Worm (Caenorhabditis elegans): Measurements from ENCODE around the gene mpz-4.
A peak's percentile ranks its signal among the peaks of the same experiment; 100 is the strongest.

Gene mpz-4

ce11 chrIV:4866599-4866998 lies 39.5 kb upstream of the mpz-4 start:
- TF ChIP-seq rpc-1 (optimal IDR thresholded peaks at IDR 0.05) (no peak), rpc-1 (tag; optimal IDR thresholded peaks at IDR 0.05) (peak; percentile 60), tbp1 (GFP tag; optimal IDR thresholded peaks at IDR 0.05) (no peak), dpl-1 (GFP tag; optimal IDR thresholded peaks at IDR 0.05) (no peak), let-526 (GFP tag; IDR thresholded peaks at IDR 0.05) (no peak), egl-18 (GFP tag; IDR thresholded peaks at IDR 0.05) (no peak), snpc-4 (GFP tag; optimal IDR thresholded peaks at IDR 0.05) (no peak), snpc-4 (tag; optimal IDR thresholded peaks at IDR 0.05) (peak in 1 of 4 experiments; percentile 64), ccch-3 (GFP tag; optimal IDR thresholded peaks at IDR 0.05) (no peak), pha-4 (tag; optimal IDR thresholded peaks at IDR 0.05) (no peak)

ce11 chrIV:4864524-4864923 lies 37.4 kb upstream of the mpz-4 start:
- TF ChIP-seq D2030.7 (GFP tag; IDR thresholded peaks at IDR 0.05) (peak; percentile 53; the same call in 1 of the 2 replicates), F33H1.4 (GFP tag; IDR thresholded peaks at IDR 0.05) (no peak), tbp1 (GFP tag; optimal IDR thresholded peaks at IDR 0.05) (peak; percentile 80), ztf-25 (GFP tag; IDR thresholded peaks at IDR 0.05) (0 out of 2 replicates have a peak, but pooled peaks have one; percentile 67), ceh-100 (GFP tag; IDR thresholded peaks at IDR 0.05) (no peak), chd-7 (tag; optimal IDR thresholded peaks at IDR 0.05) (no peak), snpc-3.4 (tag; optimal IDR thresholded peaks at IDR 0.05) (peak; percentile 46), die-1 (tag; optimal IDR thresholded peaks at IDR 0.05) (peak; percentile 33), snpc-1.1 (tag; optimal IDR thresholded peaks at IDR 0.05; ENCODE audit: insufficient read depth) (peak; percentile 88), lir-1 (GFP tag; conservative IDR thresholded peaks at IDR 0.05) (no peak), attf-6 (GFP tag; IDR thresholded peaks at IDR 0.05) (0 out of 2 replicates have a peak, but pooled peaks have one; percentile 43), rpc-1 (optimal IDR thresholded peaks at IDR 0.05) (peak; percentile 50), rpc-1 (tag; optimal IDR thresholded peaks at IDR 0.05) (peak; percentile 82), hsf-1 (GFP tag; IDR thresholded peaks at IDR 0.05) (0 out of 2 replicates have a peak, but pooled peaks have one; percentile 34), him-1 (tag; optimal IDR thresholded peaks at IDR 0.05) (peak; percentile 31), F52B5.7 (tag; optimal IDR thresholded peaks at IDR 0.05) (no peak), ekl-4 (GFP tag; IDR thresholded peaks at IDR 0.05) (peak; percentile 21; the same call in 1 of the 2 replicates), snpc-4 (GFP tag; optimal IDR thresholded peaks at IDR 0.05) (peak; percentile 70), snpc-4 (tag; optimal IDR thresholded peaks at IDR 0.05) (peak; percentile 77 to 92 (median 86)), B0261.1 (tag; optimal IDR thresholded peaks at IDR 0.05) (peak; percentile 48)

- TF ChIP-seq attf-5 (GFP tag; optimal IDR thresholded peaks at IDR 0.05): no peak
- no peak for TF ChIP-seq ceh-91 (GFP tag; IDR thresholded peaks at IDR 0.05)
- TF ChIP-seq rpc-1 (optimal IDR thresholded peaks at IDR 0.05): no peak
- TF ChIP-seq rpc-1 (tag; optimal IDR thresholded peaks at IDR 0.05): peak; percentile 20
- no peak for TF ChIP-seq lin-54 (GFP tag; optimal IDR thresholded peaks at IDR 0.05)
- TF ChIP-seq snpc-4 (GFP tag; optimal IDR thresholded peaks at IDR 0.05): no peak
- no peak for TF ChIP-seq snpc-4 (tag; optimal IDR thresholded peaks at IDR 0.05)
- TF ChIP-seq snpc-1.1 (tag; optimal IDR thresholded peaks at IDR 0.05; ENCODE audit: insufficient read depth): no peak
These were observed 34.3 kb upstream of the mpz-4 start, which contains the start of the genes Y17G9A.4 and str-173 for ce11 chrIV:4861449-4861848. Y17G9A.4 (minus strand) TSS chrIV:4861549. str-173 (plus strand) TSS chrIV:4861773.

- TF ChIP-seq sea-2 (GFP tag; IDR thresholded peaks at IDR 0.05) (no peak), B0336.3 (GFP tag; IDR thresholded peaks at IDR 0.05) (no peak), ceh-58 (GFP tag; IDR thresholded peaks at IDR 0.05) (no peak), F33H1.4 (GFP tag; IDR thresholded peaks at IDR 0.05) (no peak), C17E4.6 (GFP tag; IDR thresholded peaks at IDR 0.05) (no peak), cebp-1 (GFP tag; IDR thresholded peaks at IDR 0.05) (no peak), cebp-1 (tag; optimal IDR thresholded peaks at IDR 0.05) (no peak), Y95B8A.8 (GFP tag; IDR thresholded peaks at IDR 0.05) (no peak), ceh-100 (GFP tag; IDR thresholded peaks at IDR 0.05) (no peak), unc-130 (GFP tag; optimal IDR thresholded peaks at IDR 0.05) (no peak), ztf-18 (tag; optimal IDR thresholded peaks at IDR 0.05) (no peak), nfyb-1 (GFP tag; IDR thresholded peaks at IDR 0.05) (no peak), C06A6.2 (GFP tag; conservative IDR thresholded peaks at IDR 0.05) (no peak), tbp1 (GFP tag; optimal IDR thresholded peaks at IDR 0.05) (no peak), pbrm-1 (GFP tag; IDR thresholded peaks at IDR 0.05) (no peak), Y79H2A.3 (GFP tag; conservative IDR thresholded peaks at IDR 0.05) (no peak), bed-2 (GFP tag; IDR thresholded peaks at IDR 0.05) (no peak), ceh-40 (GFP tag; IDR thresholded peaks at IDR 0.05) (no peak)
These were observed 31.5 kb upstream of the mpz-4 start, which contains the start of gene Y17G9A.3 for ce11 chrIV:4858573-4858972. Y17G9A.3 (minus strand) TSS chrIV:4858673.

Data from whole organism, young adult.